Worm (Caenorhabditis elegans) whole organism, midembryonic: ENCODE data around the gene srsx-1.

Experiments used
- T22C8.4 ChIP-seq: fragments of 200-800 bp; sonication (Bioruptor generic); IDR thresholded peaks from 2 replicates; pipeline ENCODE4 v1.3.6; 2022; ENCODE audit warnings: missing genetic modification characterization, missing compliant biosample characterization
- flt-1 ChIP-seq: fragments of 200-800 bp; sonication (Bioruptor generic); IDR thresholded peaks from 2 replicates; pipeline ENCODE4 v1.3.6; 2022; ENCODE audit warnings: missing genetic modification characterization, missing compliant biosample characterization
- med-1 ChIP-seq: sonication (generic microtip); optimal IDR thresholded peaks from 2 replicates; lab custom pipeline; 2017; ENCODE audit warnings: missing genetic modification characterization, mild to moderate bottlenecking, missing compliant biosample characterization, antibody characterized with exemption, missing genetic modification reagents; ENCODE audit not compliant: insufficient read depth
- ztf-23 ChIP-seq: fragments of 200-800 bp; sonication (Bioruptor generic); IDR thresholded peaks from 2 replicates; pipeline ENCODE4 v1.3.6; 2022; ENCODE audit warnings: missing genetic modification reagents, missing genetic modification characterization, missing compliant biosample characterization
- ztf-29 ChIP-seq: fragments of 200-800 bp; sonication (Bioruptor generic); IDR thresholded peaks from 2 replicates; pipeline ENCODE4 v1.3.6; 2022; ENCODE audit warnings: missing genetic modification reagents, missing genetic modification characterization, missing compliant biosample characterization

ce11 chrV:17151292-17151691 lies 26.6 kb downstream of the srsx-1 start:
- TF ChIP-seq med-1 (no peak), flt-1 (no peak), ztf-23 (GFP tag; lab: Robert Waterston, UW) (no peak), ztf-29 (no peak), T22C8.4 (GFP tag; lab: Robert Waterston, UW) (no peak)
